Worm (Caenorhabditis elegans): Measurements from ENCODE around the gene T19C3.7.

The T19C3.7 gene

DNA sequence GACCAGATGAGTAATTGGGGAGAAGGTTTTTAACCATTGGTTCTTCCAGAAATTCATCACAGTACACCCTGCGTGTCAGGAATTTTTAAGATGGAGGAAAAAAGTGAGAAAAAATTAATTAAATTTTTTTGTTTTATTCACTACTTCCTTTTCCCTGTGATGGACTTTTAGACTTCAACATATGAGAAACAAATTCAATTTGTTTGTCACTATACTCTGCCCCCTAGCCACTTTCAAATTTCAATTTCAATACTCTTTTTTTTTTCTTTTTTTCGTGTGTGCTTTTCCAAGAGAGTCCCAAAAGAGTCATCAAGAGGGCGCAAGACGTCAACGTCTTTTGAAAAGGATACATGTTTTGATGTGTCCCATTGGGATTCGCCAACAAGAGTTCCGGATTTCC is 23.2 kb downstream of the T19C3.7 start:
- TF ChIP-seq Y53G8AR.9 (GFP tag; conservative IDR thresholded peaks at IDR 0.05) = no peak
- TF ChIP-seq F33H1.4 (GFP tag; IDR thresholded peaks at IDR 0.05) = no peak
- TF ChIP-seq nhr-179 (tag; optimal IDR thresholded peaks at IDR 0.05) = no peak
- TF ChIP-seq madf-8 (GFP tag; conservative IDR thresholded peaks at IDR 0.05) = no peak
- no peak for TF ChIP-seq mes-4 (tag; optimal IDR thresholded peaks at IDR 0.05)
- TF ChIP-seq lsl-1 (GFP tag; optimal IDR thresholded peaks at IDR 0.05) = no peak
- TF ChIP-seq gei-17 (GFP tag; optimal IDR thresholded peaks at IDR 0.05) = no peak

DNA sequence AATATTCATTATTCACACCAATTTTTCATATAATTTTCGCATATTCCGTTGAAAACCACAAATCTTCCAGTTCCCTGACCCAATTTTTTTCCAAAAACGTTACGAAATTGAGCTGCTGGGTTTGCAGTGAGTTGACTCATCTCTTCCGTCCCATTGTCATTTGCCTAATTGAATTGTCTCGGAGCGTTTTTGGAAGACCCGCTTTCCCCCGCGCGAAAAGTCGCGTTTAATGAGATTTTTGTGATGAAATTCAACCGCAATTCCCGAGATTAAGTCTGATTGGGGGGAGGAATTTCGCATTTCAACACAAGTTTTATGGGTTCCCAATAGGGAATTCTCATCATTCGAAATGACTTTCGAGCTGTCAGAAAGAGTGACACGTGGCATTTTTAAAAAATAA is 24.1 kb downstream of the T19C3.7 start:
- TF ChIP-seq sea-2 (GFP tag; IDR thresholded peaks at IDR 0.05) = no peak
- no peak for TF ChIP-seq B0019.2 (GFP tag; conservative IDR thresholded peaks at IDR 0.05)
- TF ChIP-seq ceh-100 (GFP tag; IDR thresholded peaks at IDR 0.05) = no peak
- TF ChIP-seq fkh-3 (tag; optimal IDR thresholded peaks at IDR 0.05) = no peak
- no peak for TF ChIP-seq F57A8.1 (GFP tag; optimal IDR thresholded peaks at IDR 0.05)
- TF ChIP-seq cebp-2 (GFP tag; IDR thresholded peaks at IDR 0.05) = no peak
- TF ChIP-seq ceh-91 (GFP tag; IDR thresholded peaks at IDR 0.05) = no peak
- no peak for TF ChIP-seq akir-1 (GFP tag; optimal IDR thresholded peaks at IDR 0.05)
- no peak for TF ChIP-seq repo-1 (tag; optimal IDR thresholded peaks at IDR 0.05)
- no peak for TF ChIP-seq lsl-1 (GFP tag; optimal IDR thresholded peaks at IDR 0.05)
- TF ChIP-seq F52B5.7 (tag; optimal IDR thresholded peaks at IDR 0.05) = no peak
- no peak for TF ChIP-seq rec-8 (tag; optimal IDR thresholded peaks at IDR 0.05)
- no peak for TF ChIP-seq dox-1 (GFP tag; IDR thresholded peaks at IDR 0.05)
- no peak for TF ChIP-seq Y53G8AR.9 (GFP tag; conservative IDR thresholded peaks at IDR 0.05)
- TF ChIP-seq nhr-27 (tag; optimal IDR thresholded peaks at IDR 0.05) = no peak
- TF ChIP-seq nhr-80 (tag; optimal IDR thresholded peaks at IDR 0.05) = no peak

DNA sequence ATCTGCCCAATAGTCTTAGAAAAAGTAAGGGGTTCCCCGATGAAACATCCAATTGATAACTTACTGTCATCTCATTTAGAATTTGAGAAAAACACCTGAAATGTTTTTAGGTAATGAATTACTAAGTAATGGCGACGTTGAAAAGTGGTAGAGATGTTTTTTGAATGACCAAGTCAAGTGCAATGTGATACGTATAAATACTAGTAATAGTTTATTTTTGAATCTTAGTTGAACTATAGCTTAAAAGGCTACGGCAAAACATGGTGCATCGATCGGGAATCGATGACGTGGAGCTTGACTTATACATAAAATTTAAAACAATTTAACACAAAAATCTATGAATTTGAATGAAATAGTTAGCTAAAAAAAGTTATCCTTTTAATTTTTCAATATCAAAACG is 26.4 kb downstream of the T19C3.7 start, which contains the start of gene best-17:
TSS of gene best-17 (minus strand) at position 101 of the 400 bp plus-strand sequence.
- TF ChIP-seq ztf-26 (tag; optimal IDR thresholded peaks at IDR 0.05) = no peak
- TF ChIP-seq athp-1 (tag; optimal IDR thresholded peaks at IDR 0.05) = no peak
- no peak for TF ChIP-seq Y67H2A.10 (GFP tag; conservative IDR thresholded peaks at IDR 0.05)
- no peak for TF ChIP-seq chd-7 (tag; optimal IDR thresholded peaks at IDR 0.05)
- TF ChIP-seq B0019.2 (GFP tag; conservative IDR thresholded peaks at IDR 0.05) = no peak
- no peak for TF ChIP-seq tlf-1 (GFP tag; optimal IDR thresholded peaks at IDR 0.05)
- TF ChIP-seq ceh-40 (GFP tag; IDR thresholded peaks at IDR 0.05) = no peak

DNA sequence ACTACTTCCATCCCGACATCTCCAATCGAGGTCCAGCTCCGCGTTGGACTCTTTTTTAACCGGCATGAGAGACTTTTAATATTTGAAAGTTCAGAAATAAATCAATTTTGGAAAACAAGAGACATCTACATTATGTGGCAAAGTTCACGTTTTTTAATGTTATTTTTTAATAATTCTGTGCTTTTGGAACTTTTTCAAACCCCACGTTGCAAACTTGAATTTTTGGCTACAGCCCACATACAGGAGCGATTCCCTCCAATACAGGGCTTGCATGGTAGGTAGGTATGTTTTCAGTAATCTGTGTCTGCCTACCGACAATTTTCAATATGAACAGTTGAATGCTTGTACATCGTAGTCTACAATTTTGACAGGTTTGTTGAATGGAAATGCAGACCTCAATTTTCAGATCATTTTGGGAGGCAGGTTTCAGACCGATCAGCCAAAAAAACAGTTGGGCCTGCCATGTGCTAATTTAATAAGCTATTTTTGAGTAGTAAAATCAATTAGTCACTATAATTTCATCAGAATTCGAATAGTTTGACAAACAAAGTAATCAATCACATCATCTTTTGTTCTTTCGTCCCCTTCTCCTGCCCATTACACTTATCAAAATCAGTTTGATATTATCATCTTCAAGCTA is 30.4 kb downstream of the T19C3.7 start, which contains the start of the genes Y55B1AR.4 and ttr-7:
TSS of gene Y55B1AR.4 (minus strand) at position 101 of the 640 bp plus-strand sequence.
TSS of gene ttr-7 (plus strand) at position 590 of the 640 bp plus-strand sequence.
- no peak for TF ChIP-seq C17E4.6 (GFP tag; IDR thresholded peaks at IDR 0.05)
- TF ChIP-seq F57C9.4 (tag; optimal IDR thresholded peaks at IDR 0.05) = no peak
- no peak for TF ChIP-seq die-1 (tag; optimal IDR thresholded peaks at IDR 0.05)
- TF ChIP-seq gei-17 (GFP tag; optimal IDR thresholded peaks at IDR 0.05) = no peak
- TF ChIP-seq xnd-1 (tag; optimal IDR thresholded peaks at IDR 0.05) = no peak
- no peak for TF ChIP-seq Y53G8AR.9 (GFP tag; conservative IDR thresholded peaks at IDR 0.05)
- TF ChIP-seq cebp-1 (GFP tag; IDR thresholded peaks at IDR 0.05) = no peak
- no peak for TF ChIP-seq cebp-1 (tag; optimal IDR thresholded peaks at IDR 0.05)
- TF ChIP-seq ceh-91 (GFP tag; IDR thresholded peaks at IDR 0.05) = no peak
- no peak for TF ChIP-seq Y67H2A.10 (GFP tag; conservative IDR thresholded peaks at IDR 0.05)
- TF ChIP-seq F49E8.2 (tag; optimal IDR thresholded peaks at IDR 0.05; ENCODE audit: insufficient read depth) = no peak
- no peak for TF ChIP-seq D2030.7 (GFP tag; IDR thresholded peaks at IDR 0.05)
